Worm (Caenorhabditis elegans) whole organism, L4 larva: Measurements from ENCODE around the gene argn-1.
A peak's percentile ranks its signal among the peaks of the same experiment; 100 is the strongest.

Source experiments
- R02D3.7 ChIP-seq: fragments of 150-350 bp; sonication (generic microtip); optimal IDR thresholded peaks from 3 replicates; lab custom pipeline; 2014; ENCODE audit warnings: missing biosample characterization, missing genetic modification characterization
- Y48G9A.11 ChIP-seq: fragments of 200-800 bp; sonication (Bioruptor generic); IDR thresholded peaks from 2 replicates; pipeline ENCODE4 v1.3.6; 2022; ENCODE audit warnings: missing genetic modification reagents, missing genetic modification characterization, missing compliant biosample characterization
- ZK337.2 ChIP-seq: fragments of 200-800 bp; sonication (Bioruptor generic); IDR thresholded peaks from 2 replicates; pipeline ENCODE4 v1.3.6; 2022; ENCODE audit warnings: missing genetic modification reagents, missing genetic modification characterization, missing compliant biosample characterization
- aha-1 ChIP-seq: fragments of 150-350 bp; peaks from one replicate; lab custom pipeline; 2014; ENCODE audit warnings: missing biosample characterization, missing genetic modification characterization
- aly-2 ChIP-seq: sonication (generic microtip); optimal IDR thresholded peaks from 2 replicates; lab custom pipeline; 2018; ENCODE audit warnings: missing biosample characterization, missing genetic modification characterization
- ceh-20 ChIP-seq: fragments of 200-800 bp; sonication (Bioruptor generic); IDR thresholded peaks from 2 replicates; pipeline ENCODE4 v1.3.6; 2022; ENCODE audit warnings: missing genetic modification reagents, missing genetic modification characterization, missing compliant biosample characterization
- ceh-32 ChIP-seq: sonication (generic microtip); optimal IDR thresholded peaks from 2 replicates; lab custom pipeline; 2016; ENCODE audit warnings: mild to moderate bottlenecking, missing genetic modification characterization, missing compliant biosample characterization; ENCODE audit not compliant: poor library complexity
- ctbp-1 ChIP-seq: fragments of 200-800 bp; sonication (Bioruptor generic); IDR thresholded peaks from 2 replicates; pipeline ENCODE4 v1.3.6; 2022; ENCODE audit warnings: missing genetic modification reagents, missing genetic modification characterization, missing compliant biosample characterization
- daf-16 ChIP-seq, 3 experiments: sonication (generic microtip); optimal IDR thresholded peaks; 2 replicates each; lab custom pipeline; 2016 to 2017; ENCODE audit warnings: missing genetic modification characterization in 3 of 3, missing genetic modification reagents in 3 of 3, mild to moderate bottlenecking in 2 of 3, missing compliant biosample characterization in 2 of 3, missing biosample characterization in 1 of 3, moderate library complexity in 1 of 3
- daf-8 ChIP-seq: fragments of 200-800 bp; sonication (Bioruptor generic); IDR thresholded peaks from 2 replicates; pipeline ENCODE4 v1.3.6; 2022; ENCODE audit warnings: missing genetic modification characterization, missing compliant biosample characterization
- dpl-1 ChIP-seq: fragments of 150-350 bp; optimal IDR thresholded peaks from 2 replicates; lab custom pipeline; 2014; ENCODE audit warnings: missing biosample characterization, missing genetic modification reagents, missing genetic modification characterization
- duxl-1 ChIP-seq: sonication (generic microtip); optimal IDR thresholded peaks from 2 replicates; lab custom pipeline; 2016; ENCODE audit warnings: mild to moderate bottlenecking, missing genetic modification characterization, moderate library complexity, missing compliant biosample characterization; ENCODE audit not compliant: poor library complexity
- dve-1 ChIP-seq: sonication (generic microtip); optimal IDR thresholded peaks from 2 replicates; lab custom pipeline; 2017; ENCODE audit warnings: antibody characterized with exemption, mild to moderate bottlenecking, missing genetic modification characterization, missing compliant biosample characterization; ENCODE audit not compliant: insufficient read depth
- egl-27 ChIP-seq: sonication (generic microtip); optimal IDR thresholded peaks from 3 replicates; lab custom pipeline; 2017; ENCODE audit warnings: missing biosample characterization, missing genetic modification reagents, missing genetic modification characterization
- egl-43 ChIP-seq: fragments of 200-800 bp; sonication (Bioruptor generic); IDR thresholded peaks from 2 replicates; pipeline ENCODE4 v1.3.6; 2022; ENCODE audit warnings: missing genetic modification reagents, missing genetic modification characterization, missing compliant biosample characterization
- fos-1 ChIP-seq: fragments of 150-350 bp; optimal IDR thresholded peaks from 2 replicates; lab custom pipeline; 2014; ENCODE audit warnings: missing biosample characterization, missing genetic modification characterization
- hlh-11 ChIP-seq: fragments of 200-800 bp; sonication (Bioruptor generic); optimal IDR thresholded peaks from 2 replicates; lab custom pipeline; 2018; ENCODE audit warnings: mild to moderate bottlenecking, missing genetic modification characterization, missing compliant biosample characterization
- hlh-30 ChIP-seq: sonication (generic microtip); optimal IDR thresholded peaks from 2 replicates; lab custom pipeline; 2017; ENCODE audit warnings: antibody characterized with exemption, mild to moderate bottlenecking, missing genetic modification characterization, missing compliant biosample characterization; ENCODE audit not compliant: insufficient read depth
- hmg-1.1 ChIP-seq: fragments of 200-800 bp; sonication (Bioruptor generic); IDR thresholded peaks from 2 replicates; pipeline ENCODE4 v1.3.6; 2022; ENCODE audit warnings: missing genetic modification reagents, missing genetic modification characterization, missing compliant biosample characterization
- jun-1 ChIP-seq: fragments of 150-350 bp; optimal IDR thresholded peaks from 2 replicates; lab custom pipeline; 2014; ENCODE audit warnings: missing biosample characterization, missing genetic modification reagents, missing genetic modification characterization
- lin-1 ChIP-seq: fragments of 200-800 bp; sonication (Bioruptor generic); IDR thresholded peaks from 2 replicates; pipeline ENCODE4 v1.3.6; 2022; ENCODE audit warnings: missing genetic modification reagents, missing genetic modification characterization, missing compliant biosample characterization
- lin-29 ChIP-seq: fragments of 200-800 bp; sonication (Bioruptor generic); IDR thresholded peaks from 2 replicates; pipeline ENCODE4 v1.3.6; 2022; ENCODE audit warnings: missing genetic modification reagents, missing genetic modification characterization, missing compliant biosample characterization
- lin-38 ChIP-seq: fragments of 200-800 bp; sonication (Bioruptor generic); IDR thresholded peaks from 2 replicates; pipeline ENCODE4 v1.3.6; 2022; ENCODE audit warnings: missing genetic modification reagents, missing genetic modification characterization, missing compliant biosample characterization
- lin-39 ChIP-seq: fragments of 150-350 bp; optimal IDR thresholded peaks from 2 replicates; lab custom pipeline; 2014; ENCODE audit warnings: missing biosample characterization, missing genetic modification reagents, missing genetic modification characterization
- mdl-1 ChIP-seq, 2 experiments: fragments of 150-350 bp in 1 of 2; sonication (generic microtip) in 1 of 2; optimal IDR thresholded peaks; 2 replicates each; lab custom pipeline; 2014 to 2017; ENCODE audit warnings: missing biosample characterization in 2 of 2, missing genetic modification characterization in 2 of 2
- mep-1 ChIP-seq: fragments of 150-350 bp; sonication (generic microtip); optimal IDR thresholded peaks from 3 replicates; lab custom pipeline; 2014; ENCODE audit warnings: missing biosample characterization, missing genetic modification characterization
- mes-2 ChIP-seq: sonication (generic microtip); optimal IDR thresholded peaks from 2 replicates; lab custom pipeline; 2016; ENCODE audit warnings: missing genotype, mild to moderate bottlenecking, missing genetic modification characterization, missing compliant biosample characterization; ENCODE audit not compliant: poor library complexity, severe bottlenecking
- mxl-2 ChIP-seq: fragments of 200-800 bp; sonication (Bioruptor generic); conservative IDR thresholded peaks from 2 replicates; pipeline ENCODE4 v1.3.6; 2022; ENCODE audit warnings: missing genetic modification reagents, missing genetic modification characterization, missing compliant biosample characterization
- nhr-102 ChIP-seq: sonication (generic microtip); optimal IDR thresholded peaks from 2 replicates; lab custom pipeline; 2016; ENCODE audit warnings: mild to moderate bottlenecking, missing genetic modification characterization, moderate library complexity, missing compliant biosample characterization
- nhr-111 ChIP-seq: fragments of 200-800 bp; sonication (Bioruptor generic); optimal IDR thresholded peaks from 2 replicates; lab custom pipeline; 2018; ENCODE audit warnings: mild to moderate bottlenecking, missing genetic modification characterization, missing compliant biosample characterization
- nhr-28 ChIP-seq: fragments of 150-350 bp; optimal IDR thresholded peaks from 2 replicates; lab custom pipeline; 2014; ENCODE audit warnings: missing biosample characterization, missing genetic modification characterization
- nhr-41 ChIP-seq: fragments of 200-800 bp; sonication (Bioruptor generic); IDR thresholded peaks from 2 replicates; pipeline ENCODE4 v1.3.6; 2022; ENCODE audit warnings: missing genetic modification reagents, missing genetic modification characterization, missing compliant biosample characterization
- nhr-42 ChIP-seq: fragments of 200-800 bp; sonication (Bioruptor generic); IDR thresholded peaks from 2 replicates; pipeline ENCODE4 v1.3.6; 2022; ENCODE audit warnings: missing genetic modification characterization, missing compliant biosample characterization
- nhr-48 ChIP-seq: sonication (generic microtip); optimal IDR thresholded peaks from 2 replicates; lab custom pipeline; 2016; ENCODE audit warnings: mild to moderate bottlenecking, missing genetic modification characterization, missing compliant biosample characterization
- nhr-76 ChIP-seq: fragments of 150-350 bp; optimal IDR thresholded peaks from 2 replicates; lab custom pipeline; 2014; ENCODE audit warnings: missing biosample characterization, missing genetic modification characterization
- nhr-77 ChIP-seq: fragments of 150-350 bp; optimal IDR thresholded peaks from 2 replicates; lab custom pipeline; 2014; ENCODE audit warnings: missing biosample characterization, missing genetic modification characterization
- php-3 ChIP-seq: fragments of 200-800 bp; sonication (Bioruptor generic); IDR thresholded peaks from 2 replicates; pipeline ENCODE4 v1.3.6; 2022; ENCODE audit warnings: missing genetic modification reagents, missing genetic modification characterization, missing compliant biosample characterization
- pqm-1 ChIP-seq: sonication (generic microtip); optimal IDR thresholded peaks from 2 replicates; lab custom pipeline; 2017; ENCODE audit warnings: missing biosample characterization, missing genetic modification characterization
- rbr-2 ChIP-seq: sonication (generic microtip); optimal IDR thresholded peaks from 2 replicates; lab custom pipeline; 2016; ENCODE audit warnings: missing genotype, missing genetic modification characterization, missing compliant biosample characterization
- saeg-2 ChIP-seq: fragments of 200-800 bp; sonication (Bioruptor generic); IDR thresholded peaks from 2 replicates; pipeline ENCODE4 v1.3.6; 2022; ENCODE audit warnings: missing genetic modification reagents, missing genetic modification characterization, missing compliant biosample characterization
- sdz-12 ChIP-seq: fragments of 200-800 bp; sonication (Bioruptor generic); optimal IDR thresholded peaks from 2 replicates; lab custom pipeline; 2018; ENCODE audit warnings: mild to moderate bottlenecking, missing genetic modification characterization, missing compliant biosample characterization
- snpc-4 ChIP-seq: fragments of 150-350 bp; optimal IDR thresholded peaks from 2 replicates; lab custom pipeline; 2014; ENCODE audit warnings: missing biosample characterization, missing genetic modification characterization
- spr-1 ChIP-seq: sonication (generic microtip); optimal IDR thresholded peaks from 2 replicates; lab custom pipeline; 2016; ENCODE audit warnings: mild to moderate bottlenecking, missing genetic modification characterization, missing compliant biosample characterization
- spr-3 ChIP-seq: fragments of 200-800 bp; sonication (Bioruptor generic); optimal IDR thresholded peaks from 2 replicates; lab custom pipeline; 2018; ENCODE audit warnings: mild to moderate bottlenecking, missing genetic modification characterization, missing compliant biosample characterization
- tag-97 ChIP-seq: fragments of 200-800 bp; sonication (Bioruptor generic); IDR thresholded peaks from 2 replicates; pipeline ENCODE4 v1.3.6; 2022; ENCODE audit warnings: missing genetic modification characterization, missing compliant biosample characterization
- unc-39 ChIP-seq: sonication (generic microtip); optimal IDR thresholded peaks from 2 replicates; lab custom pipeline; 2017; ENCODE audit warnings: missing biosample characterization, missing genetic modification characterization
- vab-7 ChIP-seq: fragments of 200-800 bp; sonication (Bioruptor generic); IDR thresholded peaks from 2 replicates; pipeline ENCODE4 v1.3.6; 2022; ENCODE audit warnings: missing genetic modification reagents, missing genetic modification characterization, missing compliant biosample characterization
- zfp-3 ChIP-seq: fragments of 200-800 bp; sonication (Bioruptor generic); conservative IDR thresholded peaks from 2 replicates; pipeline ENCODE4 v1.3.6; 2022; ENCODE audit warnings: missing genetic modification reagents, missing genetic modification characterization, missing compliant biosample characterization

Gene argn-1

DNA sequence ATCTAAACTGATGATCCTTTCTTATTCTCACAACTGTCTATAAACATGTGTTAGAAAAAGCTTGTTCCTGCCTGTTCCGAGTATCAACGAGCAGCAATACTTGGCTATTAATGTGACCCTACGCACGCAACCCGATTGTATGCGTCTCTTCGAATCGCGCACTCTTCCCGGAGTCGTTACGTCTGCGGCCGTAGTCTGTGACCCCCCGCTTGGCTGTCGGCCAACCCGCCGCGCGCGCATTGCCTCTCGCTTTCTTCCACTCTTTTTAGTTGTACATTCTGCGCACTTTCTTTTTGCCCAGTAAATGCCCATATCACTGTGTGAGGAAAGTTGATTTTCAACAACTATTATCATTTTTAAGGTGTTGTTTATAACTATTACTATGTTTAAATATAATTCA lies 38.0 kb upstream of the argn-1 start (continued):
- TF ChIP-seq nhr-76 (tag; lab: Kevin White, UChicago), result no peak
- no peak for TF ChIP-seq sdz-12 (GFP tag; lab: Kevin White, UChicago)
- TF ChIP-seq nhr-48 (tag; lab: Kevin White, UChicago), result no peak
- TF ChIP-seq daf-8, result no peak
- no peak for TF ChIP-seq egl-27 (tag; lab: Kevin White, UChicago)
- no peak for TF ChIP-seq lin-29 (GFP tag; lab: Robert Waterston, UW)
- TF ChIP-seq jun-1 (tag; lab: Kevin White, UChicago), result no peak
- no peak for TF ChIP-seq egl-43 (GFP tag; lab: Robert Waterston, UW)
- no peak for TF ChIP-seq mes-2 (tag; lab: Kevin White, UChicago)
- TF ChIP-seq lin-38 (GFP tag; lab: Robert Waterston, UW), result no peak
- no peak for TF ChIP-seq tag-97 (GFP tag; lab: Robert Waterston, UW)
- TF ChIP-seq dve-1 (tag; lab: Kevin White, UChicago), result no peak
- peak; percentile 27 for TF ChIP-seq rbr-2 (tag; lab: Kevin White, UChicago)
- TF ChIP-seq nhr-41, result no peak
- no peak for TF ChIP-seq ZK337.2
- TF ChIP-seq aha-1 (tag; lab: Kevin White, UChicago), result peak; percentile 93
- TF ChIP-seq mdl-1 (tag; optimal IDR thresholded peaks at IDR 0.05; lab: Kevin White, UChicago), result peak in 1 of 2 experiments; percentile 8
- no peak for TF ChIP-seq php-3 (GFP tag; lab: Robert Waterston, UW)
- TF ChIP-seq hlh-11 (tag; lab: Kevin White, UChicago), result peak; percentile 44
- no peak for TF ChIP-seq lin-39 (tag; lab: Kevin White, UChicago)
- no peak for TF ChIP-seq mxl-2
- TF ChIP-seq zfp-3 (GFP tag; lab: Robert Waterston, UW), result no peak
- TF ChIP-seq vab-7, result no peak
- no peak for TF ChIP-seq spr-1
- no peak for TF ChIP-seq nhr-111 (GFP tag; lab: Kevin White, UChicago)
- TF ChIP-seq spr-3, result no peak
- TF ChIP-seq snpc-4, result no peak
- TF ChIP-seq mep-1 (tag; lab: Kevin White, UChicago), result peak; percentile 57
- TF ChIP-seq nhr-102, result no peak
- no peak for TF ChIP-seq nhr-77 (tag; lab: Kevin White, UChicago)
- no peak for TF ChIP-seq lin-1 (GFP tag; lab: Robert Waterston, UW)
- no peak for TF ChIP-seq ceh-32
- TF ChIP-seq duxl-1 (tag; lab: Kevin White, UChicago), result no peak
- peak; percentile 21; the same call in 1 of the 2 replicates for TF ChIP-seq ctbp-1 (GFP tag; lab: Robert Waterston, UW)
- TF ChIP-seq dpl-1 (GFP tag; lab: Kevin White, UChicago), result no peak
- TF ChIP-seq fos-1, result no peak

DNA sequence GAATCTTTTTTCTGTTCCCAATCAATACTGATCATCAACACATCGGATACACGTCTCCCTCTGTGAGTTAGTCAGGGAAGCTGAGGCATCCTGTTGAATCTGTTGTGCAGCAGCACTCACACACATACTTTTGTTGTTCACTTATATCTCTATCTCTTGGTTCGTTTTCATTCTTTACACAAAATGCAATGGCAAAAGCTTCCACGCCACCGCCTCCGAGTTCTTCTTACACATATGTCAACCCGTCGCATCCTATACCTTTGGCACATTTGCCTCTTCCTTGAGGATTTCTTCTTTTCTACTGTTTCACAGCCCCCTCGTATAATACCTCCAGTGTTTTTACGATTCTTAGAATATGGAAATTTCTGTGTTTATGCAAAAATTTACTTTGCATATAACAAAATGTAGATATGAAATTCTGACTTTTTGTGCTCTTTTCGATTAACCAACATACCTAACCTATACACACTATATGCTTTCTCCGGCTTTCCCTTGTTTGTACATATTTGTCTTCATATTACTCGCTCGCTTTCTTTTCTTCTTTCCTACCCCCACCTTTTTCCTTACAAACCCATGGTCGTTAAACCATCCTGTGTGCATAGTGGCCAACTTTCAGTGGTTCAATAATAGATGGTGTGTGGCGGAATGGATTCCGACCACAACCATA lies 37.2 kb upstream of the argn-1 start, which contains the start of gene unc-97:
Gene unc-97 (plus strand): TSS at position 617 of the 667 bp plus-strand sequence.
- TF ChIP-seq aly-2, result no peak
- TF ChIP-seq daf-16 (GFP tag; optimal IDR thresholded peaks at IDR 0.05; lab: Kevin White, UChicago), result peak in 1 of 2 experiments; percentile 25
- TF ChIP-seq daf-16 (tag; optimal IDR thresholded peaks at IDR 0.05; lab: Kevin White, UChicago), result no peak

- peak; percentile 2 for TF ChIP-seq nhr-28 (tag; lab: Kevin White, UChicago)
- no peak for TF ChIP-seq nhr-42 (GFP tag; lab: Robert Waterston, UW)
- no peak for TF ChIP-seq R02D3.7
- peak; percentile 11 for TF ChIP-seq dve-1 (tag; lab: Kevin White, UChicago)
- peak; percentile 39 for TF ChIP-seq hlh-11 (tag; lab: Kevin White, UChicago)
- no peak for TF ChIP-seq Y48G9A.11 (GFP tag; lab: Robert Waterston, UW)
- no peak for TF ChIP-seq ceh-20
- TF ChIP-seq saeg-2, result no peak
- no peak for TF ChIP-seq hlh-30
- no peak for TF ChIP-seq egl-27 (tag; lab: Kevin White, UChicago)
- no peak for TF ChIP-seq hmg-1.1
- peak; percentile 11 for TF ChIP-seq pqm-1 (tag; lab: Kevin White, UChicago)
- TF ChIP-seq unc-39, result no peak
These were observed 30.6 kb upstream of the argn-1 start, which contains the start of gene sulp-2 for ce11 chrX:5599224-5599623. Gene sulp-2, minus strand, starts transcription at chrX:5599330.
